Worm (Caenorhabditis elegans) whole organism, L4 larva: Measurements from ENCODE around the gene F31E9.3.

Experiments
- ZK546.5 ChIP-seq, 2 experiments: sonication (generic microtip); optimal IDR thresholded peaks; 2 replicates each; lab custom pipeline; 2017; ENCODE audit warnings: missing biosample characterization in 2 of 2, missing genetic modification characterization in 2 of 2
- arid-1 ChIP-seq: fragments of 200-800 bp; sonication (Bioruptor generic); conservative IDR thresholded peaks from 2 replicates; pipeline ENCODE4 v1.3.6; 2022; ENCODE audit warnings: missing genetic modification reagents, missing genetic modification characterization, missing compliant biosample characterization
- ceh-20 ChIP-seq: fragments of 200-800 bp; sonication (Bioruptor generic); IDR thresholded peaks from 2 replicates; pipeline ENCODE4 v1.3.6; 2022; ENCODE audit warnings: missing genetic modification reagents, missing genetic modification characterization, missing compliant biosample characterization
- ceh-82 ChIP-seq: sonication (generic microtip); optimal IDR thresholded peaks from 2 replicates; lab custom pipeline; 2017; ENCODE audit warnings: missing biosample characterization, missing genetic modification characterization
- ctbp-1 ChIP-seq: fragments of 200-800 bp; sonication (Bioruptor generic); IDR thresholded peaks from 2 replicates; pipeline ENCODE4 v1.3.6; 2022; ENCODE audit warnings: missing genetic modification reagents, missing genetic modification characterization, missing compliant biosample characterization
- jun-1 ChIP-seq: fragments of 150-350 bp; optimal IDR thresholded peaks from 2 replicates; lab custom pipeline; 2014; ENCODE audit warnings: missing biosample characterization, missing genetic modification reagents, missing genetic modification characterization
- lsy-2 ChIP-seq, 2 experiments: fragments of 150-350 bp in 1 of 2; sonication (generic microtip) in 1 of 2; optimal IDR thresholded peaks; 2 replicates each; lab custom pipeline; 2014 to 2017; ENCODE audit warnings: missing biosample characterization in 2 of 2, missing genetic modification characterization in 2 of 2
- mdt-29 ChIP-seq: fragments of 200-800 bp; sonication (Bioruptor generic); IDR thresholded peaks from 2 replicates; pipeline ENCODE4 v1.3.6; 2022; ENCODE audit warnings: missing genetic modification reagents, missing genetic modification characterization, missing compliant biosample characterization
- snpc-4 ChIP-seq: fragments of 150-350 bp; optimal IDR thresholded peaks from 2 replicates; lab custom pipeline; 2014; ENCODE audit warnings: missing biosample characterization, missing genetic modification characterization
- tra-1 ChIP-seq: fragments of 200-800 bp; sonication (Bioruptor generic); IDR thresholded peaks from 2 replicates; pipeline ENCODE4 v1.3.6; 2022; ENCODE audit warnings: missing genetic modification reagents, missing genetic modification characterization, missing compliant biosample characterization
- unc-130 ChIP-seq: sonication (generic microtip); optimal IDR thresholded peaks from 2 replicates; lab custom pipeline; 2016; ENCODE audit warnings: missing genetic modification reagents, missing genetic modification characterization, missing compliant biosample characterization
- zag-1 ChIP-seq: fragments of 150-350 bp; optimal IDR thresholded peaks from 2 replicates; lab custom pipeline; 2014; ENCODE audit warnings: missing biosample characterization, missing genetic modification characterization

- TF ChIP-seq arid-1 (GFP tag; lab: Robert Waterston, UW), result no peak
- TF ChIP-seq ctbp-1 (GFP tag; lab: Robert Waterston, UW), result no peak
- no peak for TF ChIP-seq tra-1 (GFP tag; lab: Robert Waterston, UW)
- TF ChIP-seq unc-130, result no peak
- no peak for TF ChIP-seq ceh-20
- TF ChIP-seq jun-1 (tag; lab: Kevin White, UChicago), result no peak
- no peak for TF ChIP-seq mdt-29 (GFP tag; lab: Robert Waterston, UW)
- TF ChIP-seq snpc-4 (tag; lab: Kevin White, UChicago), result no peak
- TF ChIP-seq ceh-82 (tag; lab: Kevin White, UChicago), result no peak
- no peak for TF ChIP-seq lsy-2 (tag; optimal IDR thresholded peaks at IDR 0.05; lab: Kevin White, UChicago)
- no peak for TF ChIP-seq ZK546.5 (tag; optimal IDR thresholded peaks at IDR 0.05; lab: Kevin White, UChicago)
- no peak for TF ChIP-seq zag-1
Observed at ce11 chrV:17323876-17324275, 1.5 kb downstream of the F31E9.3 start.
